Worm (Caenorhabditis elegans) whole organism, L2 larva: ENCODE measurements around the gene pcca-1.

ENCODE experiments used
- C34F6.9 ChIP-seq: fragments of 150-350 bp; optimal IDR thresholded peaks from 2 replicates; lab custom pipeline; 2014; ENCODE audit warnings: missing biosample characterization, missing genetic modification characterization
- F13H6.1 ChIP-seq: sonication (generic microtip); optimal IDR thresholded peaks from 2 replicates; lab custom pipeline; 2016; ENCODE audit warnings: missing genetic modification characterization, missing compliant biosample characterization
- alr-1 ChIP-seq: fragments of 150-350 bp; optimal IDR thresholded peaks from 2 replicates; lab custom pipeline; 2014; ENCODE audit warnings: missing biosample characterization, missing genetic modification characterization
- aly-2 ChIP-seq: fragments of 150-350 bp; optimal IDR thresholded peaks from 2 replicates; lab custom pipeline; 2014; ENCODE audit warnings: missing biosample characterization, missing genetic modification characterization
- ama-1 ChIP-seq: fragments of 150-350 bp; optimal IDR thresholded peaks from 2 replicates; lab custom pipeline; 2018; ENCODE audit warnings: inconsistent platforms
- ceh-16 ChIP-seq: fragments of 150-350 bp; optimal IDR thresholded peaks from 2 replicates; lab custom pipeline; 2014; ENCODE audit warnings: missing biosample characterization, missing genetic modification characterization
- crh-2 ChIP-seq: sonication (generic microtip); optimal IDR thresholded peaks from 2 replicates; lab custom pipeline; 2017; ENCODE audit warnings: missing biosample characterization, missing genetic modification characterization
- elt-3 ChIP-seq: sonication (generic microtip); optimal IDR thresholded peaks from 2 replicates; lab custom pipeline; 2017; ENCODE audit warnings: missing biosample characterization, missing genetic modification characterization
- fos-1 ChIP-seq: fragments of 150-350 bp; optimal IDR thresholded peaks from 2 replicates; lab custom pipeline; 2014; ENCODE audit warnings: missing biosample characterization, missing genetic modification characterization
- gmeb-1 ChIP-seq: fragments of 150-350 bp; optimal IDR thresholded peaks from 2 replicates; lab custom pipeline; 2014; ENCODE audit warnings: missing biosample characterization, missing genetic modification characterization
- lin-11 ChIP-seq: fragments of 150-350 bp; sonication (generic microtip); optimal IDR thresholded peaks from 2 replicates; lab custom pipeline; 2014; ENCODE audit warnings: missing biosample characterization, missing genetic modification characterization, inconsistent platforms, mixed read lengths
- lin-13 ChIP-seq: fragments of 150-350 bp; optimal IDR thresholded peaks from 2 replicates; lab custom pipeline; 2014; ENCODE audit warnings: missing biosample characterization, missing genetic modification reagents, missing genetic modification characterization
- lin-39 ChIP-seq: fragments of 150-350 bp; optimal IDR thresholded peaks from 2 replicates; lab custom pipeline; 2014; ENCODE audit warnings: missing biosample characterization, missing genetic modification reagents, missing genetic modification characterization
- lsy-2 ChIP-seq, 2 experiments: fragments of 150-350 bp in 1 of 2; sonication (generic microtip) in 1 of 2; optimal IDR thresholded peaks; 2 replicates each; lab custom pipeline; 2014 to 2017; ENCODE audit warnings: missing biosample characterization in 2 of 2, missing genetic modification characterization in 2 of 2
- mab-5 ChIP-seq: fragments of 150-350 bp; optimal IDR thresholded peaks from 2 replicates; lab custom pipeline; 2014; ENCODE audit warnings: missing biosample characterization, missing genetic modification characterization
- mbf-1 ChIP-seq: sonication (generic microtip); optimal IDR thresholded peaks from 2 replicates; lab custom pipeline; 2017; ENCODE audit warnings: missing biosample characterization, missing genetic modification characterization
- mdl-1 ChIP-seq, 2 experiments: fragments of 150-350 bp in 1 of 2; sonication (generic microtip) in 1 of 2; optimal IDR thresholded peaks; 2 replicates each; lab custom pipeline; 2017; ENCODE audit warnings: missing biosample characterization in 2 of 2, missing genetic modification characterization in 2 of 2
- nhr-11 ChIP-seq: fragments of 150-350 bp; optimal IDR thresholded peaks from 2 replicates; lab custom pipeline; 2014; ENCODE audit warnings: missing biosample characterization, missing genetic modification characterization
- nhr-12 ChIP-seq: fragments of 150-350 bp; optimal IDR thresholded peaks from 2 replicates; lab custom pipeline; 2014; ENCODE audit warnings: missing biosample characterization, missing genetic modification characterization
- nhr-129 ChIP-seq: fragments of 150-350 bp; optimal IDR thresholded peaks from 2 replicates; lab custom pipeline; 2014; ENCODE audit warnings: missing biosample characterization, missing genetic modification characterization
- nhr-23 ChIP-seq: fragments of 150-350 bp; optimal IDR thresholded peaks from 2 replicates; lab custom pipeline; 2014; ENCODE audit warnings: missing biosample characterization, missing genetic modification reagents, missing genetic modification characterization
- nhr-237 ChIP-seq: fragments of 150-350 bp; optimal IDR thresholded peaks from 2 replicates; lab custom pipeline; 2014; ENCODE audit warnings: missing biosample characterization, missing genetic modification characterization
- nhr-6 ChIP-seq: fragments of 150-350 bp; optimal IDR thresholded peaks from 2 replicates; lab custom pipeline; 2014; ENCODE audit warnings: missing biosample characterization, missing genetic modification characterization
- nhr-77 ChIP-seq: fragments of 150-350 bp; optimal IDR thresholded peaks from 2 replicates; lab custom pipeline; 2014; ENCODE audit warnings: missing biosample characterization, missing genetic modification characterization
- peb-1 ChIP-seq: fragments of 150-350 bp; optimal IDR thresholded peaks from 2 replicates; lab custom pipeline; 2014; ENCODE audit warnings: missing biosample characterization, missing genetic modification characterization
- sem-4 ChIP-seq: fragments of 150-350 bp; optimal IDR thresholded peaks from 2 replicates; lab custom pipeline; 2014; ENCODE audit warnings: missing biosample characterization, missing genetic modification reagents, missing genetic modification characterization
- sma-3 ChIP-seq: sonication (generic microtip); optimal IDR thresholded peaks from 2 replicates; lab custom pipeline; 2016; ENCODE audit warnings: missing genetic modification reagents, missing genetic modification characterization, missing compliant biosample characterization
- sma-9 ChIP-seq, 2 experiments: fragments of 150-350 bp in 1 of 2; sonication (generic microtip) in 1 of 2; optimal IDR thresholded peaks; 2 replicates each; lab custom pipeline; 2014 to 2016; ENCODE audit warnings: missing genetic modification characterization in 2 of 2, mild to moderate bottlenecking in 1 of 2, missing biosample characterization in 1 of 2, missing compliant biosample characterization in 1 of 2, missing genetic modification reagents in 1 of 2, moderate library complexity in 1 of 2
- unc-55 ChIP-seq: fragments of 150-350 bp; sonication (generic microtip); optimal IDR thresholded peaks from 3 replicates; lab custom pipeline; 2014; ENCODE audit warnings: missing biosample characterization, missing genetic modification reagents, missing genetic modification characterization
- ztf-11 ChIP-seq: sonication (generic microtip); optimal IDR thresholded peaks from 2 replicates; lab custom pipeline; 2017; ENCODE audit warnings: missing biosample characterization, missing genetic modification characterization
- ztf-4 ChIP-seq: fragments of 150-350 bp; optimal IDR thresholded peaks from 2 replicates; lab custom pipeline; 2014; ENCODE audit warnings: missing biosample characterization, missing genetic modification characterization

The pcca-1 gene

ce11 chrX:7681965-7682946 lies 21.5 kb upstream of the pcca-1 start, which contains the start of gene unc-18:
TSS of gene unc-18 (plus strand) at chrX:7682896.
- TF ChIP-seq C34F6.9 (tag; lab: Kevin White, UChicago) (peak; percentile 60), F13H6.1 (tag; lab: Kevin White, UChicago) (peak; percentile 32), nhr-129 (tag; lab: Kevin White, UChicago) (peak; percentile 67), lin-39 (tag; lab: Kevin White, UChicago) (peak; percentile 21), ceh-16 (tag; lab: Kevin White, UChicago) (no peak), ama-1 (no peak), mdl-1 (tag; optimal IDR thresholded peaks at IDR 0.05; lab: Kevin White, UChicago) (peak in 1 of 2 experiments; percentile 28), nhr-23 (no peak), lin-13 (GFP tag; lab: Kevin White, UChicago) (peak; percentile 18), mab-5 (tag; lab: Kevin White, UChicago) (peak; percentile 38), unc-55 (GFP tag; lab: Kevin White, UChicago) (peak; percentile 79), elt-3 (tag; lab: Kevin White, UChicago) (no peak), lsy-2 (tag; optimal IDR thresholded peaks at IDR 0.05; lab: Kevin White, UChicago) (peak in 1 of 2 experiments; percentile 62), sma-9 (GFP tag; optimal IDR thresholded peaks at IDR 0.05; lab: Kevin White, UChicago) (peak; percentile 24), sma-9 (tag; optimal IDR thresholded peaks at IDR 0.05; lab: Kevin White, UChicago) (no peak), ztf-4 (no peak), nhr-6 (tag; lab: Kevin White, UChicago) (peak; percentile 42), crh-2 (tag; lab: Kevin White, UChicago) (peak; percentile 54)

ce11 chrX:7680545-7681330 lies 20.0 kb upstream of the pcca-1 start, which contains the start of gene stn-2:
TSS of gene stn-2 (minus strand) at chrX:7680619.
- TF ChIP-seq peb-1 (tag; lab: Kevin White, UChicago) (no peak), unc-55 (GFP tag; lab: Kevin White, UChicago) (peak; percentile 14), sma-9 (GFP tag; optimal IDR thresholded peaks at IDR 0.05; lab: Kevin White, UChicago) (peak; percentile 31), sma-9 (tag; optimal IDR thresholded peaks at IDR 0.05; lab: Kevin White, UChicago) (no peak), fos-1 (tag; lab: Kevin White, UChicago) (peak; percentile 19)

- no peak for TF ChIP-seq nhr-6 (tag; lab: Kevin White, UChicago)
- no peak for TF ChIP-seq lin-11 (tag; lab: Kevin White, UChicago)
- TF ChIP-seq nhr-12 (tag; lab: Kevin White, UChicago), result no peak
- no peak for TF ChIP-seq elt-3 (tag; lab: Kevin White, UChicago)
- no peak for TF ChIP-seq lsy-2 (tag; optimal IDR thresholded peaks at IDR 0.05; lab: Kevin White, UChicago)
- no peak for TF ChIP-seq aly-2 (tag; lab: Kevin White, UChicago)
- TF ChIP-seq ztf-11, result no peak
- no peak for TF ChIP-seq nhr-237 (tag; lab: Kevin White, UChicago)
- TF ChIP-seq gmeb-1 (tag; lab: Kevin White, UChicago), result no peak
- TF ChIP-seq sem-4 (tag; lab: Kevin White, UChicago), result no peak
- no peak for TF ChIP-seq fos-1 (tag; lab: Kevin White, UChicago)
- TF ChIP-seq C34F6.9 (tag; lab: Kevin White, UChicago), result no peak
- TF ChIP-seq ama-1, result no peak
- TF ChIP-seq ceh-16 (tag; lab: Kevin White, UChicago), result no peak
- no peak for TF ChIP-seq mab-5 (tag; lab: Kevin White, UChicago)
- no peak for TF ChIP-seq mbf-1 (tag; lab: Kevin White, UChicago)
- no peak for TF ChIP-seq sma-3
- no peak for TF ChIP-seq alr-1
- TF ChIP-seq nhr-11 (tag; lab: Kevin White, UChicago), result no peak
- no peak for TF ChIP-seq nhr-77
Measured at ce11 chrX:7679835-7680234, 19.0 kb upstream of the pcca-1 start.
